Worm (Caenorhabditis elegans) whole organism, midembryonic: ENCODE results near the gene Y60A3A.24.

ENCODE experiments used
- flt-1 ChIP-seq: fragments of 200-800 bp; sonication (Bioruptor generic); IDR thresholded peaks from 2 replicates; pipeline ENCODE4 v1.3.6; 2022; ENCODE audit warnings: missing genetic modification characterization, missing compliant biosample characterization
- tab-1 ChIP-seq: fragments of 200-800 bp; sonication (Bioruptor generic); IDR thresholded peaks from 2 replicates; pipeline ENCODE4 v1.3.6; 2022; ENCODE audit warnings: missing genetic modification characterization, missing compliant biosample characterization
- ztf-29 ChIP-seq: fragments of 200-800 bp; sonication (Bioruptor generic); IDR thresholded peaks from 2 replicates; pipeline ENCODE4 v1.3.6; 2022; ENCODE audit warnings: missing genetic modification reagents, missing genetic modification characterization, missing compliant biosample characterization

ce11 chrV:19934223-19934622, 47.5 kb downstream of the Y60A3A.24 start, which contains the start of gene algn-7:
- TF ChIP-seq ztf-29 (GFP tag; lab: Robert Waterston, UW): no peak
- TF ChIP-seq tab-1: no peak
- no peak for TF ChIP-seq flt-1 (GFP tag; lab: Robert Waterston, UW)
